Fruit fly (Drosophila melanogaster): ENCODE measurements around the gene Msh6.
A peak's percentile ranks its signal among the peaks of the same experiment; 100 is the strongest.

Gene Msh6

DNA sequence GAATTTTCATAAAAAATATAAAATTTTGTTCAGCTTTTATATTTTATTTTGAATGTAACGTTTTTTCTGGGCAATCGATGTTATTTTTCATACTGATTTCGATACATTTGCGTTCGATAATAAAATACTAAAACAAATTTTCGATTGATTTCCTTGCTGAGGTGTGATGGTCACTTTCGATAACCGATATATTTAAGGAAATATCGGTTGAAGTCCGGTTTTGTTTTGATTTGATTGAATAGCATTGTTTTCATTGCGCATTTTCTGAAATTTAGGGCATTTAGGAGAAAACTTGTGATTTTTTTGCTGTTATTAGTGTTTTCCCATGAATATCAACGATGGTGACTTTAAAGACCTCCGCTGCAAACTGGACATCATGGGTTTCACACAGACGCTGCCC is 41.8 kb downstream of the Msh6 start, which contains the start of gene Cep135:
Cep135 (plus strand) TSS at position 202 of the 400 bp plus-strand sequence.
- no peak for TF ChIP-seq CG17801 (GFP tag; optimal IDR thresholded peaks at IDR 0.05; ENCODE audit: partially characterized antibody)

DNA sequence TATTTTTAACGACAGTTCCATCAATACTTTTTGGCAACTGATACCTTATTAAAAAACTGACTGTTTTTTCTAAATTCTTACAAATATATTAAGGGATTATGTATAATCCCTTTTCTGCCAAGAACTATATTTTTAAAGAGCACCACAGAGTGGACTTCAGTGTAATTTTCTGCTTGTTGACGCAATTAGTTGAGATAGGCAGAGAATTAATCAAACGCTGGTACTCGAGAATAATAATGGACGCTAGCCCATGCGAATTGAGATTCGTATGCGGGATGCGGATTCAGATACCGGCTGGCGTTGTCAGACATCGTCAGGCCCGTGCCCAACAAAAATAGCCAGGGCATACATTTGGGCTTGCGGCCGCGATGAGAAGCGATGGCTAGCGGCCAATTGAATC is 45.1 kb downstream of the Msh6 start, which contains the start of gene CG13458:
CG13458 (plus strand) TSS at position 301 of the 400 bp plus-strand sequence.
- no peak for TF ChIP-seq CG17801 (GFP tag; optimal IDR thresholded peaks at IDR 0.05; ENCODE audit: partially characterized antibody)

DNA sequence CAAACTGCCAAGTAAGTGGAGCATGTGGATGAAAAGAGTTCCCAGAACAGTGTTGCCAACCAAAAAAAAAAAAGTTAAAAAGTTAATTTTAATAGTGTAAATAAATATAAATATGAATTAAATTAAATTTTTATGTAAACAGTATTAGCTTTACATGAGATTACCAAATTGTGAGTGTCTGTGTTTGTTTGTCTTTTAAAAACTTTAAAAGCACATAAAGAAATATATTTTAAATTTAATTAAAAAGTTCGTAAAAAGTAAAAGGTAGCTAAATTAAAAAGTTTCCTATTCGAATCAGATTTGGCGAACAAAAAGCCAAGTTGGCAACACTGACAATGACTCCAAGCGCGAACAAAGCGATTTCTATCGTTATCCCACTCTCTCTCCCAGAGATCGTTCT is 49.4 kb downstream of the Msh6 start:
- no peak for TF ChIP-seq CG17801 (GFP tag; optimal IDR thresholded peaks at IDR 0.05; ENCODE audit: partially characterized antibody)

DNA sequence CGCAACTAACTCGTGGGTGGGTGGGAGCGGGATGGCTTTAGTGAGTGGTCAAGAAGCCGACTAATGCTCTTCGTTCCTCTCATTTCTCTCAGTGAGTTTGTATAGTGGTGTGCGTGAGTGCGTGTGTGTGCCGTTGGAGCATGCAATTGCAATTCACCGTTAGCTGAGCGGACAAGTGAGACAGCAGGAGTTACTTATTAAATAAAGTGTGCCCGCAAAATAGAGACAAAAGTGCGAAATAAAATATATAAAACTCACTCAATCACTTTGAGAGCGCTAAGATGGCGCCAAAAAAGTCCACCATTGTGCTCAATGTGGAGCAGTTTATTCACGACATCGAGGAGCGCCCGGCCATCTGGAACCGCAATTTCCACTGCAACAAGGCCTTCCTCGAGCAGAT is 49.8 kb downstream of the Msh6 start:
- TF ChIP-seq CG17801 (GFP tag; optimal IDR thresholded peaks at IDR 0.05; ENCODE audit: partially characterized antibody), result no peak

DNA sequence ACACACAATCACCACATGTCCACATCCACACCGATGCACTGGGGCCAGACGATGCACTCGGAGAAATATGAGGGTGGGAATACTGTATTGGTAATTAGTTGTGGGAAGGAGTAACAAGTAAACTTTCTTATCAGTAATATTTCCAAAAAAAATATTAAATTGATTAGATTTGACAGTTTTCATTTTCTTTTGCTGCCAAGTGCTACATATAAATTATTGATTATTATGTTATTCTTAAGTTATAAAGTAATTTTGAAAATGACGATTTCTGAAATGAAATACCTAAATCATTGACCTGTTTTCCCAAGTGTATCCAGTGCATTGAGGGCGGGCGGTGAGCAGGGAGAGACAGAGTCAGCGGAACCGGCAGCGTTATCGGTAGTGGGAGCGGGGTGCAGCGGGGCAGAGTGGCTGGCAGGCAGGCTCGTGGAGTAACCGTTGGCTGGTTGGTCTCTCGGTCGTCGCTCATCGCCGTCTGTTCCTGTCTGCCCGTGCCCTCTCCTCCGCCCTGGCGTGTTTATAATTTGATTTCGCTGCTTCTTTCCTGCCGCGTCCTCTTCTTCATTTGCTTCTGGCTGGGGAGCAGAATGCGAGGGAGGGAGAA is 50.5 kb downstream of the Msh6 start:
- peak; percentile 76 for TF ChIP-seq CG17801 (GFP tag; optimal IDR thresholded peaks at IDR 0.05; ENCODE audit: partially characterized antibody)

DNA sequence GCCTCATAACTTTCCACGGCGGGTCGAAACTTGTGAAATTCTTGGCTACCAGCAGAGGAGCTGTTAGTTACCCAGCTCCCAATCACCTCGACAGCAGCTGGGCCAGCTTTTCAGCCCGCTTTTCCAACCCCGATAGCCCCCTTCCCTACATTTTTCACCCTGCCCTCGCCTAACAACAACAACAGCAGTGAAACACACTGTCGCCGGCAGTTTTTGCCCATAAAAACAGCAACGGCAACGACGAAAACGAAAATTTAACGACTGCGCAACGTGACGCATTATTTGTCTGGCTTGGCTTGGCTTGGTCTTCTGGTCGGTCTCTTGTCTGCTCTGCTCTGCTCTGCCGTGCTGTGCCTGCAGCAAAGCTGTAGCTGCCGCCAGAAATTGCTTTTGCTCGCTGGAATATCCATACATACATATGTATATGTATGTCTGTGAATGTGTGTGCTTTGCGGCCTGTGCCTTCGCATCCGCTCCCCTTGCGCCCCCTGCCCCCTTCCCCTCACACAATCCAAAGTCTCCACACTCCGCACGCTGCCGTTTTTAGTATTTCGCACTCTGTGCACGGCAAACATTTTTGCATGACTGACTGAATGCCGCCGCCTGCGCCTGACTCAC is 51.1 kb downstream of the Msh6 start:
- no peak for TF ChIP-seq CG17801 (GFP tag; optimal IDR thresholded peaks at IDR 0.05; ENCODE audit: partially characterized antibody)

DNA sequence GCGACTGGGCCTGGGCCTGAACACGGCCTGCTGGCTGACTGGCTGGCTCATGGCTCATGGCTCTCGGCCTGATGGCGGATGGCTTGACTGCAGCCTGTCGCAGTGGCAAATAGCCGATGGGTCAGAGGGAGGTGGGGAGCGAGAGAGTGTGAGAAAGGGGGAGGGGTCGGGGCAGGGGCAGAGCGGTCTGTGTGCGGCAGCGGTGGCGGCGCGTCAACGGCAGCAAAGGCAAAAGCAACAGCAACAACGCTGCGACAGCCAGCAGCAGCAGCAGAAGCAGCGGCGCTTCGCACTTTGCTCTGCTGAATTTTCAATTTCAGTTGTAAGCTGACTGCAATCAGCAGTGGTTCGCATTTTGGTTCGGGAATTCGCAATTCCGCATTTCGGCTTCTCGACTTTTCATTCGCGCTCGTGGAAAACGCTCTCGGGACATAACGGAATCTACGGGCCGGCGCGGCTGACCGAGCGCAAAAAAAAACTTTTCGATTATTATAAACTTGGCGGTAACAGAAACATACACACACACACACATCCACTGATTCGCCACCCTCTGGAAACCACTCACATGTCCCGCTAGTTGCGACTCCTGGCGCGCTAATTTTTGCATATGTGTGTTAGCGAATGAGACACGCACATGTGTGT is 52.7 kb downstream of the Msh6 start, which contains the start of gene CG45071:
CG45071 (plus strand) TSS at position 317 of the 642 bp plus-strand sequence.
- no peak for TF ChIP-seq CG17801 (GFP tag; optimal IDR thresholded peaks at IDR 0.05; ENCODE audit: partially characterized antibody)

DNA sequence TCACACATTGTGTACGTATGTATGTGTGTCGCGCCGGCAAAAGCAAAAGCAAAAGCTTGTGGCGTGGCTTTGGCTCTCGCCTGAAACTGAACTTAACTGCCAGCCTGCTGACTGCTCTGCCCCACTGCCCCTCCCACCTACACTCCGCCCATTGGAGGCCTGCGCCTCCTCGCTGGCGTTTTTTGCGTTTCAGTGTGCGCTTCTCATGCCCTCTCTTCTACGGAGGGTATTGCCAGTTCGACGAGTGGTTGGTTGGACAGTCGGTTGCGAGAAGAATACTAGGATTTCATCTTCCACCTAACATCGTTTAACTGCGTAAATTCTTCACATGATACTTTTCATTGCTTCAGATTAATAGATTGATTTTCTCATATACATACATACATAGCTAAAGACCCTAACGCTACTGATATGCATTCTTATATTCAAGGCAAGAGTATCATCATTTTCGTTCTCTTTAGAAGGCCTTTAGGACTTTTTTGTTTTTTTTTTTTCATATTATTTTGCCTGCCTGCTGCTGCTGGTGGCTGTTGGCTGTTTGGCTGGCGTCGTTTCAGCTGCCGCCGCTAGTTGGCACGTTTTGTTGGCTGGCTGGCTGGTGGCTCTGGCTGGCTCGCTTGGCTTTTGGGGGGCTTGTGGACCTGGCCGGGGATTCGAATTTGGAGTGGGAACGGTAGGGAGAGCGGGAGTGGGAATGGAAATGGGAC is 53.4 kb downstream of the Msh6 start:
- TF ChIP-seq CG17801 (GFP tag; optimal IDR thresholded peaks at IDR 0.05; ENCODE audit: partially characterized antibody), result no peak

Measured in ovary, adult (tissue).